Fruit fly (Drosophila melanogaster) whole organism, adult: ENCODE data around the gene tho2.

Experiments used
- CG11617 ChIP-seq: fragments of 200-800 bp; sonication (Bioruptor generic); optimal IDR thresholded peaks from 2 replicates; lab custom pipeline; 2017; ENCODE audit warnings: mild to moderate bottlenecking, missing biosample characterization, missing genetic modification reagents, missing genetic modification characterization
- CG14711 ChIP-seq: fragments of 200-800 bp; sonication (Bioruptor generic); optimal IDR thresholded peaks from 2 replicates; lab custom pipeline; 2018; ENCODE audit warnings: missing biosample characterization, mild to moderate bottlenecking, missing genetic modification characterization, moderate library complexity
- CG1620 ChIP-seq: fragments of 200-800 bp; sonication (Bioruptor generic); optimal IDR thresholded peaks from 2 replicates; lab custom pipeline; 2016; ENCODE audit warnings: missing biosample characterization, missing genetic modification characterization
- CG33017 ChIP-seq: fragments of 200-800 bp; sonication (Bioruptor generic); optimal IDR thresholded peaks from 2 replicates; lab custom pipeline; 2018; ENCODE audit warnings: missing biosample characterization, mild to moderate bottlenecking, missing genetic modification characterization, moderate library complexity
- CG7045 ChIP-seq: fragments of 200-800 bp; sonication (Bioruptor generic); optimal IDR thresholded peaks from 2 replicates; lab custom pipeline; 2017; ENCODE audit warnings: missing biosample characterization, mild to moderate bottlenecking, missing genetic modification characterization
- CG7101 ChIP-seq: fragments of 200-800 bp; sonication (Bioruptor generic); optimal IDR thresholded peaks from 2 replicates; lab custom pipeline; 2018; ENCODE audit warnings: missing biosample characterization, mild to moderate bottlenecking, missing genetic modification characterization, moderate library complexity
- Clk ChIP-seq: fragments of 200-800 bp; sonication (Bioruptor generic); optimal IDR thresholded peaks from 2 replicates; lab custom pipeline; 2017; ENCODE audit warnings: missing biosample characterization, missing genetic modification characterization
- cic ChIP-seq: fragments of 200-800 bp; sonication (Bioruptor generic); optimal IDR thresholded peaks from 2 replicates; lab custom pipeline; 2017; ENCODE audit warnings: missing biosample characterization, mild to moderate bottlenecking, missing genetic modification characterization, moderate library complexity
- cnc ChIP-seq, 2 experiments: fragments of >200 bp; optimal IDR thresholded peaks; 2 replicates each; lab custom pipeline; 2017
- kay ChIP-seq: fragments of 200-800 bp; sonication (Bioruptor generic); peaks from one replicate; lab custom pipeline; 2016; ENCODE audit warnings: missing biosample characterization, missing genetic modification characterization, borderline replicate concordance
- toe ChIP-seq: fragments of 200-800 bp; sonication (Bioruptor generic); optimal IDR thresholded peaks from 2 replicates; lab custom pipeline; 2016; ENCODE audit warnings: missing biosample characterization, missing genetic modification characterization

- no peak for TF ChIP-seq CG14711 (tag; lab: Kevin White, UChicago)
- TF ChIP-seq CG11617 (GFP tag; lab: Kevin White, UChicago) = no peak
- no peak for TF ChIP-seq kay
- TF ChIP-seq CG7101 = no peak
- no peak for TF ChIP-seq cnc (optimal IDR thresholded peaks at IDR 0.05; lab: Kevin White, UChicago)
- no peak for TF ChIP-seq cic
- no peak for TF ChIP-seq CG33017
- no peak for TF ChIP-seq toe (GFP tag; lab: Kevin White, UChicago)
- TF ChIP-seq CG1620 (GFP tag; lab: Kevin White, UChicago) = no peak
- no peak for TF ChIP-seq Clk (GFP tag; lab: Kevin White, UChicago)
- TF ChIP-seq CG7045 (GFP tag; lab: Kevin White, UChicago) = no peak
Observed at dm6 chr2L:2163568-2163953, 18.6 kb upstream of the tho2 start.
